Worm (Caenorhabditis elegans) whole organism, L2 larva: Measurements from ENCODE around the gene F49H12.7.

Source experiments
- ceh-82 ChIP-seq: fragments of 150-350 bp; optimal IDR thresholded peaks from 2 replicates; lab custom pipeline; 2014; ENCODE audit warnings: missing biosample characterization, missing genetic modification characterization
- dmd-4 ChIP-seq: sonication (generic microtip); optimal IDR thresholded peaks from 2 replicates; lab custom pipeline; 2017; ENCODE audit warnings: missing biosample characterization, missing genetic modification characterization
- nhr-10 ChIP-seq: sonication (generic microtip); optimal IDR thresholded peaks from 2 replicates; lab custom pipeline; 2017; ENCODE audit warnings: missing biosample characterization, missing genetic modification characterization
- nhr-237 ChIP-seq: fragments of 150-350 bp; optimal IDR thresholded peaks from 2 replicates; lab custom pipeline; 2014; ENCODE audit warnings: missing biosample characterization, missing genetic modification characterization

ce11 chrX:2064730-2065129 lies at the start of gene F49H12.7:
- TF ChIP-seq nhr-10 (tag; lab: Kevin White, UChicago), result no peak
- TF ChIP-seq ceh-82 (tag; lab: Kevin White, UChicago), result no peak
- no peak for TF ChIP-seq dmd-4
- no peak for TF ChIP-seq nhr-237 (tag; lab: Kevin White, UChicago)
